Worm (Caenorhabditis elegans) whole organism, early embryonic: Measurements from ENCODE around the gene bath-30.

Experiments
- B0310.2 ChIP-seq: sonication (generic microtip); optimal IDR thresholded peaks from 2 replicates; lab custom pipeline; 2016; ENCODE audit warnings: mild to moderate bottlenecking, missing genetic modification characterization, missing compliant biosample characterization
- F13C5.2 ChIP-seq: sonication (generic microtip); optimal IDR thresholded peaks from 2 replicates; lab custom pipeline; 2017; ENCODE audit warnings: mild to moderate bottlenecking, missing genetic modification characterization, inconsistent platforms, missing compliant biosample characterization
- aly-1 ChIP-seq: sonication (generic microtip); optimal IDR thresholded peaks from 2 replicates; lab custom pipeline; 2016; ENCODE audit warnings: missing genetic modification characterization, missing compliant biosample characterization
- ama-1 ChIP-seq: fragments of 150-350 bp; optimal IDR thresholded peaks from 2 replicates; lab custom pipeline; 2014
- ceh-13 ChIP-seq: fragments of 200-800 bp; sonication (Bioruptor generic); optimal IDR thresholded peaks from 2 replicates; lab custom pipeline; 2018; ENCODE audit warnings: mild to moderate bottlenecking, missing genetic modification characterization, missing compliant biosample characterization
- ceh-36 ChIP-seq: sonication (generic microtip); optimal IDR thresholded peaks from 2 replicates; lab custom pipeline; 2016; ENCODE audit warnings: missing genetic modification characterization, inconsistent platforms, missing compliant biosample characterization
- ets-7 ChIP-seq: sonication (generic microtip); optimal IDR thresholded peaks from 2 replicates; lab custom pipeline; 2016; ENCODE audit warnings: missing genotype, missing genetic modification characterization, missing compliant biosample characterization
- flt-1 ChIP-seq: fragments of 200-800 bp; sonication (Bioruptor generic); IDR thresholded peaks from 2 replicates; pipeline ENCODE4 v1.3.6; 2022; ENCODE audit warnings: missing genetic modification characterization, missing compliant biosample characterization
- hmbx-1 ChIP-seq: sonication (generic microtip); optimal IDR thresholded peaks from 2 replicates; lab custom pipeline; 2016; ENCODE audit warnings: mild to moderate bottlenecking, missing genetic modification characterization, missing compliant biosample characterization
- hmg-4 ChIP-seq: fragments of 200-800 bp; sonication (Bioruptor generic); optimal IDR thresholded peaks from 2 replicates; lab custom pipeline; 2018; ENCODE audit warnings: mild to moderate bottlenecking, missing genetic modification characterization, missing compliant biosample characterization
- hnd-1 ChIP-seq: sonication (generic microtip); optimal IDR thresholded peaks from 2 replicates; lab custom pipeline; 2016; ENCODE audit warnings: missing genetic modification characterization, missing compliant biosample characterization
- pes-1 ChIP-seq: fragments of 200-800 bp; sonication (Bioruptor generic); IDR thresholded peaks from 2 replicates; pipeline ENCODE4 v1.3.6; 2022; ENCODE audit warnings: missing genetic modification reagents, missing genetic modification characterization, missing compliant biosample characterization
- scrt-1 ChIP-seq: fragments of 200-800 bp; sonication (Bioruptor generic); IDR thresholded peaks from 2 replicates; pipeline ENCODE4 v1.3.6; 2022; ENCODE audit warnings: missing genetic modification characterization, missing compliant biosample characterization
- sea-1 ChIP-seq: fragments of 200-800 bp; sonication (Bioruptor generic); conservative IDR thresholded peaks from 2 replicates; pipeline ENCODE4 v1.3.6; 2022; ENCODE audit warnings: missing genetic modification characterization, missing compliant biosample characterization
- tbx-11 ChIP-seq: fragments of 200-800 bp; sonication (Bioruptor generic); IDR thresholded peaks from 2 replicates; pipeline ENCODE4 v1.3.6; 2022; ENCODE audit warnings: missing genetic modification characterization, missing compliant biosample characterization
- tbx-37 ChIP-seq: fragments of 200-800 bp; sonication (Bioruptor generic); conservative IDR thresholded peaks from 2 replicates; pipeline ENCODE4 v1.3.6; 2022; ENCODE audit warnings: missing genetic modification reagents, missing genetic modification characterization, missing compliant biosample characterization
- tra-4 ChIP-seq: sonication (generic microtip); optimal IDR thresholded peaks from 2 replicates; lab custom pipeline; 2017; ENCODE audit warnings: missing genetic modification characterization, missing compliant biosample characterization

The bath-30 gene

ce11 chrII:3358834-3359233 lies 12.7 kb upstream of the bath-30 start, which contains the start of the genes lido-14 and bath-27:
Gene lido-14 (plus strand): TSS chrII:3359134.
Gene bath-27 (plus strand): TSS chrII:3359139.
- no peak for TF ChIP-seq hmg-4 (GFP tag; lab: Kevin White, UChicago)
- no peak for TF ChIP-seq hmbx-1 (tag; lab: Kevin White, UChicago)
- TF ChIP-seq scrt-1 (GFP tag; lab: Robert Waterston, UW): no peak
- TF ChIP-seq hnd-1 (tag; lab: Kevin White, UChicago): no peak
- TF ChIP-seq tra-4 (tag; lab: Kevin White, UChicago): no peak
- no peak for TF ChIP-seq tbx-37
- TF ChIP-seq ets-7: no peak
- no peak for TF ChIP-seq aly-1
- no peak for TF ChIP-seq ceh-36 (tag; lab: Kevin White, UChicago)
- TF ChIP-seq ama-1 (lab: Kevin White, UChicago): no peak

ce11 chrII:3349820-3350291 lies 3.7 kb upstream of the bath-30 start, which contains the start of gene F14D2.8:
Gene F14D2.8 (minus strand): TSS chrII:3349870.
- TF ChIP-seq tra-4 (tag; lab: Kevin White, UChicago) (no peak), aly-1 (no peak), ceh-36 (tag; lab: Kevin White, UChicago) (no peak), scrt-1 (GFP tag; lab: Robert Waterston, UW) (no peak), sea-1 (GFP tag; lab: Robert Waterston, UW) (no peak), pes-1 (GFP tag; lab: Robert Waterston, UW) (no peak), ets-7 (no peak), B0310.2 (tag; lab: Kevin White, UChicago) (no peak), F13C5.2 (no peak), tbx-37 (no peak), flt-1 (no peak)

ce11 chrII:3347940-3348610 lies 1.9 kb upstream of the bath-30 start, which contains the start of the genes F14D2.14 and bath-29:
Gene F14D2.14 (minus strand): TSS chrII:3347990.
Gene bath-29 (plus strand): TSS chrII:3348560.
- no peak for TF ChIP-seq hmg-4 (GFP tag; lab: Kevin White, UChicago)
- no peak for TF ChIP-seq ceh-36 (tag; lab: Kevin White, UChicago)
- TF ChIP-seq tbx-11 (GFP tag; lab: Robert Waterston, UW): no peak
- TF ChIP-seq ets-7: no peak
- no peak for TF ChIP-seq ama-1 (lab: Kevin White, UChicago)
- TF ChIP-seq hnd-1 (tag; lab: Kevin White, UChicago): no peak
- TF ChIP-seq ceh-13 (GFP tag; lab: Kevin White, UChicago): no peak
- TF ChIP-seq F13C5.2: no peak
- TF ChIP-seq scrt-1 (GFP tag; lab: Robert Waterston, UW): no peak
- no peak for TF ChIP-seq B0310.2 (tag; lab: Kevin White, UChicago)
- TF ChIP-seq hmbx-1 (tag; lab: Kevin White, UChicago): no peak
- TF ChIP-seq sea-1 (GFP tag; lab: Robert Waterston, UW): no peak
- TF ChIP-seq aly-1: no peak
- no peak for TF ChIP-seq flt-1
- no peak for TF ChIP-seq pes-1 (GFP tag; lab: Robert Waterston, UW)
- TF ChIP-seq tbx-37: no peak
- no peak for TF ChIP-seq tra-4 (tag; lab: Kevin White, UChicago)

- TF ChIP-seq hmbx-1 (tag; lab: Kevin White, UChicago): no peak
- TF ChIP-seq scrt-1 (GFP tag; lab: Robert Waterston, UW): no peak
- TF ChIP-seq hmg-4 (GFP tag; lab: Kevin White, UChicago): no peak
- no peak for TF ChIP-seq ets-7
- no peak for TF ChIP-seq tra-4 (tag; lab: Kevin White, UChicago)
- TF ChIP-seq aly-1: no peak
- no peak for TF ChIP-seq ama-1 (lab: Kevin White, UChicago)
- TF ChIP-seq ceh-36 (tag; lab: Kevin White, UChicago): no peak
- TF ChIP-seq sea-1 (GFP tag; lab: Robert Waterston, UW): no peak
- TF ChIP-seq tbx-37: no peak
These were observed 1.3 kb downstream of the bath-30 start, which contains the start of gene bath-28 for ce11 chrII:3344917-3345316. Gene bath-28 (minus strand): TSS chrII:3344967.

- TF ChIP-seq hnd-1 (tag; lab: Kevin White, UChicago): no peak
- no peak for TF ChIP-seq ets-7
- TF ChIP-seq aly-1: no peak
- no peak for TF ChIP-seq ceh-36 (tag; lab: Kevin White, UChicago)
- no peak for TF ChIP-seq tra-4 (tag; lab: Kevin White, UChicago)
These were observed 2.5 kb downstream of the bath-30 start, which contains the start of gene F14D2.15 for ce11 chrII:3343714-3344113. Gene F14D2.15 (minus strand): TSS chrII:3343814.

ce11 chrII:3341989-3342388 lies 4.2 kb downstream of the bath-30 start, which contains the start of gene F14D2.11:
Gene F14D2.11 (minus strand): TSS chrII:3342089.
- TF ChIP-seq aly-1 (no peak), ets-7 (no peak), flt-1 (no peak), hnd-1 (tag; lab: Kevin White, UChicago) (no peak), pes-1 (GFP tag; lab: Robert Waterston, UW) (no peak), ceh-13 (GFP tag; lab: Kevin White, UChicago) (no peak), tra-4 (tag; lab: Kevin White, UChicago) (no peak), sea-1 (GFP tag; lab: Robert Waterston, UW) (no peak), scrt-1 (GFP tag; lab: Robert Waterston, UW) (no peak), F13C5.2 (no peak), tbx-11 (GFP tag; lab: Robert Waterston, UW) (no peak), hmg-4 (GFP tag; lab: Kevin White, UChicago) (no peak), tbx-37 (no peak), B0310.2 (tag; lab: Kevin White, UChicago) (no peak), ama-1 (lab: Kevin White, UChicago) (no peak), ceh-36 (tag; lab: Kevin White, UChicago) (no peak)

ce11 chrII:3340818-3341217 lies 5.4 kb downstream of the bath-30 start:
- TF ChIP-seq F13C5.2 (no peak), scrt-1 (GFP tag; lab: Robert Waterston, UW) (no peak), hnd-1 (tag; lab: Kevin White, UChicago) (no peak), pes-1 (GFP tag; lab: Robert Waterston, UW) (no peak), hmbx-1 (tag; lab: Kevin White, UChicago) (no peak), B0310.2 (tag; lab: Kevin White, UChicago) (no peak), tra-4 (tag; lab: Kevin White, UChicago) (no peak), tbx-37 (no peak), ets-7 (no peak), aly-1 (no peak), ceh-36 (tag; lab: Kevin White, UChicago) (no peak), flt-1 (no peak), ceh-13 (GFP tag; lab: Kevin White, UChicago) (no peak), tbx-11 (GFP tag; lab: Robert Waterston, UW) (no peak), ama-1 (lab: Kevin White, UChicago) (no peak), hmg-4 (GFP tag; lab: Kevin White, UChicago) (no peak), sea-1 (GFP tag; lab: Robert Waterston, UW) (no peak)
